Worm (Caenorhabditis elegans) whole organism, L1 larva: ENCODE results near the gene ZK154.5.

Experiments used
- C04F5.9 ChIP-seq: sonication (generic microtip); optimal IDR thresholded peaks from 2 replicates; lab custom pipeline; 2016; ENCODE audit warnings: missing genetic modification characterization, missing compliant biosample characterization
- C16A3.4 ChIP-seq: fragments of 150-350 bp; optimal IDR thresholded peaks from 2 replicates; lab custom pipeline; 2014; ENCODE audit warnings: missing biosample characterization, missing genetic modification characterization
- C34B4.2 ChIP-seq: sonication (generic microtip); optimal IDR thresholded peaks from 2 replicates; lab custom pipeline; 2017; ENCODE audit warnings: mild to moderate bottlenecking, missing genetic modification characterization, missing compliant biosample characterization
- aha-1 ChIP-seq: fragments of 150-350 bp; optimal IDR thresholded peaks from 2 replicates; lab custom pipeline; 2014; ENCODE audit warnings: missing biosample characterization, missing genetic modification characterization
- alr-1 ChIP-seq: fragments of 200-800 bp; sonication (Bioruptor generic); optimal IDR thresholded peaks from 2 replicates; lab custom pipeline; 2018; ENCODE audit warnings: borderline replicate concordance, mild to moderate bottlenecking, missing genetic modification characterization, missing compliant biosample characterization
- aly-2 ChIP-seq: fragments of 150-350 bp; optimal IDR thresholded peaks from 2 replicates; lab custom pipeline; 2014; ENCODE audit warnings: missing biosample characterization, missing genetic modification characterization
- blmp-1 ChIP-seq: fragments of 150-350 bp; optimal IDR thresholded peaks from 2 replicates; lab custom pipeline; 2014; ENCODE audit warnings: missing biosample characterization, missing genetic modification characterization
- ceh-82 ChIP-seq, 3 experiments: fragments of 150-350 bp in 1 of 3; sonication (generic microtip) in 2 of 3; optimal IDR thresholded peaks; 2 replicates each; lab custom pipeline; 2014 to 2017; ENCODE audit warnings: missing biosample characterization in 3 of 3, missing genetic modification characterization in 3 of 3
- ceh-90 ChIP-seq: sonication (generic microtip); optimal IDR thresholded peaks from 2 replicates; lab custom pipeline; 2016; ENCODE audit warnings: missing genetic modification characterization, missing compliant biosample characterization
- dpl-1 ChIP-seq, 3 experiments: fragments of 150-350 bp in 2 of 3; sonication (generic microtip) in 1 of 3; optimal IDR thresholded peaks; 2 replicates each; lab custom pipeline; 2014 to 2017; ENCODE audit warnings: missing biosample characterization in 3 of 3, missing genetic modification characterization in 3 of 3, missing genetic modification reagents in 3 of 3
- dsc-1 ChIP-seq: sonication (generic microtip); optimal IDR thresholded peaks from 2 replicates; lab custom pipeline; 2016; ENCODE audit warnings: mild to moderate bottlenecking, missing genetic modification characterization, missing compliant biosample characterization
- efl-3 ChIP-seq: fragments of 200-800 bp; sonication (Bioruptor generic); optimal IDR thresholded peaks from 2 replicates; lab custom pipeline; 2018; ENCODE audit warnings: mild to moderate bottlenecking, missing genetic modification characterization, missing compliant biosample characterization
- egl-13 ChIP-seq: sonication (generic microtip); optimal IDR thresholded peaks from 2 replicates; lab custom pipeline; 2016; ENCODE audit warnings: missing genotype, missing genetic modification reagents, missing genetic modification characterization, missing compliant biosample characterization
- egl-27 ChIP-seq, 2 experiments: fragments of 150-350 bp in 1 of 2; sonication (generic microtip); optimal IDR thresholded peaks; 3 replicates each; lab custom pipeline; 2017 to 2018; ENCODE audit warnings: missing biosample characterization in 2 of 2, missing genetic modification characterization in 2 of 2, missing genetic modification reagents in 2 of 2
- elt-3 ChIP-seq, 6 experiments: fragments of 150-350 bp in 1 of 6; sonication (generic microtip); optimal IDR thresholded peaks; 2 replicates each; lab custom pipeline; 2017 to 2018; ENCODE audit warnings: missing biosample characterization in 6 of 6, missing genetic modification characterization in 6 of 6, inconsistent platforms in 1 of 6
- ets-5 ChIP-seq: fragments of 200-800 bp; sonication (Bioruptor generic); IDR thresholded peaks from 2 replicates; pipeline ENCODE4 v1.3.6; 2022; ENCODE audit warnings: missing genetic modification characterization, missing compliant biosample characterization
- fkh-4 ChIP-seq: sonication (generic microtip); optimal IDR thresholded peaks from 2 replicates; lab custom pipeline; 2016; ENCODE audit warnings: missing compliant biosample characterization, missing genetic modification characterization, borderline replicate concordance
- fkh-8 ChIP-seq: sonication (generic microtip); optimal IDR thresholded peaks from 2 replicates; lab custom pipeline; 2016; ENCODE audit warnings: mild to moderate bottlenecking, missing genetic modification characterization, missing compliant biosample characterization
- fos-1 ChIP-seq: fragments of 150-350 bp; optimal IDR thresholded peaks from 2 replicates; lab custom pipeline; 2014; ENCODE audit warnings: missing biosample characterization, missing genetic modification characterization
- hlh-17 ChIP-seq: fragments of 200-800 bp; sonication (Bioruptor generic); optimal IDR thresholded peaks from 2 replicates; lab custom pipeline; 2018; ENCODE audit warnings: missing genetic modification characterization, mild to moderate bottlenecking, missing compliant biosample characterization, moderate library complexity, borderline replicate concordance
- hpl-2 ChIP-seq: fragments of 150-350 bp; optimal IDR thresholded peaks from 2 replicates; lab custom pipeline; 2014; ENCODE audit warnings: missing biosample characterization, missing genetic modification reagents, missing genetic modification characterization
- isw-1 ChIP-seq: fragments of 200-800 bp; sonication (Bioruptor generic); IDR thresholded peaks from 2 replicates; pipeline ENCODE4 v1.3.6; 2022; ENCODE audit warnings: missing genetic modification characterization, missing compliant biosample characterization
- lin-14 ChIP-seq: fragments of 200-800 bp; sonication (Bioruptor generic); optimal IDR thresholded peaks from 2 replicates; lab custom pipeline; 2018; ENCODE audit warnings: mild to moderate bottlenecking, missing genetic modification characterization, moderate library complexity, missing compliant biosample characterization
- lin-15B ChIP-seq: fragments of 150-350 bp; sonication (generic microtip); optimal IDR thresholded peaks from 3 replicates; lab custom pipeline; 2014; ENCODE audit warnings: missing biosample characterization, missing genetic modification characterization
- lin-35 ChIP-seq, 2 experiments: fragments of 150-350 bp; optimal IDR thresholded peaks; 2 replicates each; lab custom pipeline; 2014; ENCODE audit warnings: missing biosample characterization in 2 of 2, missing genetic modification characterization in 2 of 2, missing genetic modification reagents in 2 of 2
- lin-39 ChIP-seq: fragments of 150-350 bp; optimal IDR thresholded peaks from 2 replicates; lab custom pipeline; 2014; ENCODE audit warnings: missing biosample characterization, missing genetic modification reagents, missing genetic modification characterization
- lsy-2 ChIP-seq, 2 experiments: fragments of 150-350 bp; optimal IDR thresholded peaks; 2 replicates each; lab custom pipeline; 2014; ENCODE audit warnings: missing biosample characterization in 2 of 2, missing genetic modification characterization in 2 of 2
- mab-9 ChIP-seq: fragments of 200-800 bp; sonication (Bioruptor generic); IDR thresholded peaks from 2 replicates; pipeline ENCODE4 v1.3.6; 2022; ENCODE audit warnings: missing genetic modification reagents, missing genetic modification characterization, missing compliant biosample characterization
- mdl-1 ChIP-seq, 2 experiments: fragments of 150-350 bp; optimal IDR thresholded peaks; 2 replicates each; lab custom pipeline; 2014 to 2017; ENCODE audit warnings: missing biosample characterization in 2 of 2, missing genetic modification characterization in 2 of 2, inconsistent platforms in 1 of 2
- mef-2 ChIP-seq: fragments of 150-350 bp; optimal IDR thresholded peaks from 2 replicates; lab custom pipeline; 2014; ENCODE audit warnings: missing biosample characterization, missing genetic modification characterization
- nhr-237 ChIP-seq: fragments of 150-350 bp; optimal IDR thresholded peaks from 2 replicates; lab custom pipeline; 2014; ENCODE audit warnings: missing biosample characterization, missing genetic modification characterization
- nhr-28 ChIP-seq: fragments of 150-350 bp; optimal IDR thresholded peaks from 2 replicates; lab custom pipeline; 2014; ENCODE audit warnings: missing biosample characterization, missing genetic modification characterization
- nhr-47 ChIP-seq: sonication (generic microtip); optimal IDR thresholded peaks from 2 replicates; lab custom pipeline; 2016; ENCODE audit warnings: mild to moderate bottlenecking, missing genetic modification characterization, moderate library complexity, missing compliant biosample characterization
- nhr-71 ChIP-seq: sonication (generic microtip); optimal IDR thresholded peaks from 2 replicates; lab custom pipeline; 2016; ENCODE audit warnings: mild to moderate bottlenecking, missing genetic modification characterization, moderate library complexity, missing compliant biosample characterization
- nhr-84 ChIP-seq: sonication (generic microtip); optimal IDR thresholded peaks from 2 replicates; lab custom pipeline; 2017; ENCODE audit warnings: missing biosample characterization, missing genetic modification characterization
- pqm-1 ChIP-seq: sonication (generic microtip); optimal IDR thresholded peaks from 3 replicates; lab custom pipeline; 2017; ENCODE audit warnings: missing biosample characterization, missing genetic modification characterization
- rnt-1 ChIP-seq: sonication (generic microtip); optimal IDR thresholded peaks from 2 replicates; lab custom pipeline; 2016; ENCODE audit warnings: mild to moderate bottlenecking, missing genetic modification characterization, moderate library complexity, missing compliant biosample characterization
- snpc-4 ChIP-seq: fragments of 150-350 bp; optimal IDR thresholded peaks from 2 replicates; lab custom pipeline; 2014; ENCODE audit warnings: missing biosample characterization, missing genetic modification characterization
- snu-23 ChIP-seq: sonication (generic microtip); optimal IDR thresholded peaks from 2 replicates; lab custom pipeline; 2016; ENCODE audit warnings: missing genetic modification characterization, missing compliant biosample characterization
- sox-4 ChIP-seq: sonication (generic microtip); optimal IDR thresholded peaks from 2 replicates; lab custom pipeline; 2016; ENCODE audit warnings: missing genetic modification characterization, missing compliant biosample characterization
- sptf-1 ChIP-seq: fragments of 150-350 bp; optimal IDR thresholded peaks from 2 replicates; lab custom pipeline; 2014; ENCODE audit warnings: missing biosample characterization, missing genetic modification characterization
- sup-37 ChIP-seq: fragments of 200-800 bp; sonication (Bioruptor generic); optimal IDR thresholded peaks from 2 replicates; lab custom pipeline; 2018; ENCODE audit warnings: mild to moderate bottlenecking, missing genetic modification characterization, missing compliant biosample characterization
- swsn-7 ChIP-seq: sonication (generic microtip); optimal IDR thresholded peaks from 2 replicates; lab custom pipeline; 2016; ENCODE audit warnings: missing genetic modification characterization, missing compliant biosample characterization
- tbx-2 ChIP-seq: sonication (generic microtip); optimal IDR thresholded peaks from 2 replicates; lab custom pipeline; 2016; ENCODE audit warnings: missing genetic modification characterization, missing compliant biosample characterization
- tlp-1 ChIP-seq: fragments of 150-350 bp; optimal IDR thresholded peaks from 2 replicates; lab custom pipeline; 2014; ENCODE audit warnings: missing biosample characterization, missing genetic modification characterization
- xbp-1 ChIP-seq: sonication (generic microtip); optimal IDR thresholded peaks from 2 replicates; lab custom pipeline; 2016; ENCODE audit warnings: missing genetic modification characterization, missing compliant biosample characterization
- ztf-11 ChIP-seq, 2 experiments: sonication (generic microtip); optimal IDR thresholded peaks; 2 replicates each; lab custom pipeline; 2016 to 2017; ENCODE audit warnings: missing genetic modification characterization in 2 of 2, missing biosample characterization in 1 of 2, missing compliant biosample characterization in 1 of 2

ZK154.5 gene

ce11 chrX:7810991-7811390 lies 23.3 kb upstream of the ZK154.5 start:
- TF ChIP-seq sox-4 (tag; lab: Kevin White, UChicago) (peak; percentile 70), C16A3.4 (tag; lab: Kevin White, UChicago) (no peak), elt-3 (tag; optimal IDR thresholded peaks at IDR 0.05; lab: Kevin White, UChicago) (no peak), fos-1 (tag; lab: Kevin White, UChicago) (no peak), nhr-47 (tag; lab: Kevin White, UChicago) (peak; percentile 54), alr-1 (tag; lab: Kevin White, UChicago) (no peak), swsn-7 (tag; lab: Kevin White, UChicago) (peak; percentile 41), fkh-8 (tag; lab: Kevin White, UChicago) (peak; percentile 84), nhr-84 (no peak), C04F5.9 (no peak), dsc-1 (tag; lab: Kevin White, UChicago) (peak; percentile 70), mab-9 (GFP tag; lab: Robert Waterston, UW) (no peak), egl-13 (peak; percentile 30), sptf-1 (no peak), isw-1 (GFP tag; lab: Robert Waterston, UW) (no peak), lin-35 (GFP tag; optimal IDR thresholded peaks at IDR 0.05; lab: Kevin White, UChicago) (peak in 1 of 2 experiments; percentile 2), C34B4.2 (tag; lab: Kevin White, UChicago) (no peak), snu-23 (GFP tag; lab: Kevin White, UChicago) (no peak), blmp-1 (tag; lab: Kevin White, UChicago) (no peak), tbx-2 (tag; lab: Kevin White, UChicago) (no peak), lsy-2 (tag; optimal IDR thresholded peaks at IDR 0.05; lab: Kevin White, UChicago) (peak; percentile 15 to 23), mef-2 (tag; lab: Kevin White, UChicago) (no peak), lin-14 (GFP tag; lab: Kevin White, UChicago) (peak; percentile 72), nhr-71 (tag; lab: Kevin White, UChicago) (peak; percentile 66), pqm-1 (tag; lab: Kevin White, UChicago) (no peak), aly-2 (tag; lab: Kevin White, UChicago) (no peak)

- TF ChIP-seq mab-9 (GFP tag; lab: Robert Waterston, UW), result no peak
- TF ChIP-seq lin-15B (tag; lab: Kevin White, UChicago), result no peak
- TF ChIP-seq snpc-4 (tag; lab: Kevin White, UChicago), result no peak
- no peak for TF ChIP-seq hlh-17 (GFP tag; lab: Kevin White, UChicago)
- TF ChIP-seq elt-3 (tag; optimal IDR thresholded peaks at IDR 0.05; lab: Kevin White, UChicago), result no peak
- no peak for TF ChIP-seq lin-39
- TF ChIP-seq alr-1 (tag; lab: Kevin White, UChicago), result no peak
- TF ChIP-seq hpl-2, result no peak
- peak; percentile 69 for TF ChIP-seq nhr-71 (tag; lab: Kevin White, UChicago)
- TF ChIP-seq mdl-1 (tag; optimal IDR thresholded peaks at IDR 0.05; lab: Kevin White, UChicago), result peak in 1 of 2 experiments; percentile 63
- no peak for TF ChIP-seq nhr-84
- peak; percentile 54 for TF ChIP-seq tbx-2 (tag; lab: Kevin White, UChicago)
- TF ChIP-seq lin-35 (GFP tag; optimal IDR thresholded peaks at IDR 0.05; lab: Kevin White, UChicago), result peak; percentile 60 to 64
- TF ChIP-seq isw-1 (GFP tag; lab: Robert Waterston, UW), result peak; percentile 20; the same call in 1 of the 2 replicates
- TF ChIP-seq ceh-90 (tag; lab: Kevin White, UChicago), result no peak
- no peak for TF ChIP-seq fkh-4
- no peak for TF ChIP-seq ets-5
- TF ChIP-seq rnt-1, result peak; percentile 53
- no peak for TF ChIP-seq efl-3 (GFP tag; lab: Kevin White, UChicago)
- TF ChIP-seq sox-4 (tag; lab: Kevin White, UChicago), result no peak
- peak in 2 of 3 experiments; percentile 11 to 29 for TF ChIP-seq dpl-1 (GFP tag; optimal IDR thresholded peaks at IDR 0.05; lab: Kevin White, UChicago)
- peak in 2 of 3 experiments; percentile 42 to 48 for TF ChIP-seq ceh-82 (tag; optimal IDR thresholded peaks at IDR 0.05; lab: Kevin White, UChicago)
- TF ChIP-seq aly-2 (tag; lab: Kevin White, UChicago), result no peak
- TF ChIP-seq ztf-11 (tag; optimal IDR thresholded peaks at IDR 0.05; lab: Kevin White, UChicago), result no peak
- TF ChIP-seq sptf-1, result no peak
- no peak for TF ChIP-seq aha-1 (tag; lab: Kevin White, UChicago)
- TF ChIP-seq egl-27 (tag; optimal IDR thresholded peaks at IDR 0.05; lab: Kevin White, UChicago), result no peak
- TF ChIP-seq lsy-2 (tag; optimal IDR thresholded peaks at IDR 0.05; lab: Kevin White, UChicago), result peak; percentile 47 to 68
- TF ChIP-seq swsn-7 (tag; lab: Kevin White, UChicago), result peak; percentile 71
- TF ChIP-seq tlp-1 (tag; lab: Kevin White, UChicago), result no peak
- TF ChIP-seq sup-37 (GFP tag; lab: Kevin White, UChicago), result no peak
- TF ChIP-seq nhr-237, result no peak
- TF ChIP-seq C04F5.9, result no peak
- no peak for TF ChIP-seq nhr-28 (tag; lab: Kevin White, UChicago)
- peak; percentile 57 for TF ChIP-seq xbp-1 (tag; lab: Kevin White, UChicago)
Measured at ce11 chrX:7809352-7810196, 21.8 kb upstream of the ZK154.5 start.
